Worm (Caenorhabditis elegans) whole organism, L4 larva: ENCODE results near the gene egl-13.

ENCODE experiments used
- aly-2 ChIP-seq: sonication (generic microtip); optimal IDR thresholded peaks from 2 replicates; lab custom pipeline; 2018; ENCODE audit warnings: missing biosample characterization, missing genetic modification characterization
- lsy-2 ChIP-seq, 2 experiments: fragments of 150-350 bp in 1 of 2; sonication (generic microtip) in 1 of 2; optimal IDR thresholded peaks; 2 replicates each; lab custom pipeline; 2014 to 2017; ENCODE audit warnings: missing biosample characterization in 2 of 2, missing genetic modification characterization in 2 of 2
- unc-62 ChIP-seq, 3 experiments: fragments of 150-350 bp in 1 of 3; sonication (generic microtip); optimal IDR thresholded peaks in 2 of 3; peaks in 1 of 3; 1 replicate in 1 of 3; 2 replicates in 2 of 3; lab custom pipeline; 2014 to 2017; ENCODE audit warnings: missing biosample characterization in 3 of 3, missing genetic modification characterization in 3 of 3, missing genetic modification reagents in 3 of 3, missing genotype in 1 of 3

- TF ChIP-seq lsy-2 (tag; optimal IDR thresholded peaks at IDR 0.05; lab: Kevin White, UChicago) (no peak), aly-2 (tag; lab: Kevin White, UChicago) (no peak), unc-62 (GFP tag; optimal IDR thresholded peaks at IDR 0.05 in 1 of 2; lab: Kevin White, UChicago) (no peak), unc-62 (tag; optimal IDR thresholded peaks at IDR 0.05; lab: Kevin White, UChicago) (no peak)
These were observed 47.0 kb downstream of the egl-13 start, which contains the start of gene cat-1 for ce11 chrX:5710637-5711036.
